Fruit fly (Drosophila melanogaster): Measurements from ENCODE around the gene Ama.

The Ama gene

dm6 chr3R:6760755-6761647, 1.4 kb upstream of the Ama start (continued):
- TF ChIP-seq Scr (GFP tag; IDR thresholded peaks at IDR 0.05; ENCODE audit: partially characterized antibody) (no peak), klu (GFP tag; IDR thresholded peaks at IDR 0.05) (0 out of 2 replicates have a peak, but pooled peaks have one; percentile 19), nau (GFP tag; optimal IDR thresholded peaks at IDR 0.05) (no peak), ato (GFP tag; IDR thresholded peaks at IDR 0.05; ENCODE audit: partially characterized antibody) (no peak), jigr1 (GFP tag; IDR thresholded peaks at IDR 0.05) (no peak), CG7372 (GFP tag; IDR thresholded peaks at IDR 0.05) (no peak), Sry-β (GFP tag; optimal IDR thresholded peaks at IDR 0.05) (no peak), CG1602 (GFP tag; optimal IDR thresholded peaks at IDR 0.05) (no peak), inv (GFP tag; IDR thresholded peaks at IDR 0.05; ENCODE audit: partially characterized antibody) (no peak), CG6854 (GFP tag; optimal IDR thresholded peaks at IDR 0.05) (no peak), CG3065 (GFP tag; optimal IDR thresholded peaks at IDR 0.05) (no peak), Bdp1 (GFP tag; optimal IDR thresholded peaks at IDR 0.05) (peak; percentile 3), Kr (GFP tag; optimal IDR thresholded peaks at IDR 0.05) (peak; percentile 82), slbo (GFP tag; IDR thresholded peaks at IDR 0.05) (0 out of 2 replicates have a peak, but pooled peaks have one; percentile 2), CG9727 (GFP tag; optimal IDR thresholded peaks at IDR 0.05) (peak; percentile 59), CG12299 (tag; optimal IDR thresholded peaks at IDR 0.05) (no peak), Pdp1 (GFP tag; optimal IDR thresholded peaks at IDR 0.05) (peak in 1 of 2 experiments; percentile 13), eyg (GFP tag; optimal IDR thresholded peaks at IDR 0.05) (no peak), HLHmδ (GFP tag; optimal IDR thresholded peaks at IDR 0.05) (no peak), grau (tag; optimal IDR thresholded peaks at IDR 0.05) (peak; percentile 62), chinmo (GFP tag; IDR thresholded peaks at IDR 0.05; ENCODE audit: partially characterized antibody) (no peak), Opbp (GFP tag; IDR thresholded peaks at IDR 0.05; ENCODE audit: partially characterized antibody) (no peak), Dfd (GFP tag; optimal IDR thresholded peaks at IDR 0.05) (no peak), B-H1 (GFP tag; IDR thresholded peaks at IDR 0.05) (no peak), Dref (GFP tag; IDR thresholded peaks at IDR 0.05) (no peak), H15 (GFP tag; IDR thresholded peaks at IDR 0.05) (no peak), CrebB (tag; optimal IDR thresholded peaks at IDR 0.05) (no peak), trh (GFP tag; optimal IDR thresholded peaks at IDR 0.05) (no peak), tx (GFP tag; optimal IDR thresholded peaks at IDR 0.05) (no peak), danr (GFP tag; IDR thresholded peaks at IDR 0.05) (no peak), toy (GFP tag; IDR thresholded peaks at IDR 0.05) (no peak), Fer1 (GFP tag; optimal IDR thresholded peaks at IDR 0.05) (no peak), HLH3B (GFP tag; IDR thresholded peaks at IDR 0.05) (no peak), CG12236 (GFP tag; optimal IDR thresholded peaks at IDR 0.05) (no peak), lilli (GFP tag; optimal IDR thresholded peaks at IDR 0.05) (peak; percentile 32), CG17802 (tag; optimal IDR thresholded peaks at IDR 0.05) (no peak), CG30403 (GFP tag; optimal IDR thresholded peaks at IDR 0.05) (peak; percentile 46), odd (GFP tag; optimal IDR thresholded peaks at IDR 0.05) (peak; percentile 41), pho (GFP tag; optimal IDR thresholded peaks at IDR 0.05) (no peak), chm (GFP tag; IDR thresholded peaks at IDR 0.05) (no peak), gce (GFP tag; IDR thresholded peaks at IDR 0.05) (no peak), CG8924 (tag; optimal IDR thresholded peaks at IDR 0.05) (peak; percentile 51), CG14050 (GFP tag; IDR thresholded peaks at IDR 0.05) (no peak), Meics (GFP tag; optimal IDR thresholded peaks at IDR 0.05) (peak; percentile 33), pita (GFP tag; optimal IDR thresholded peaks at IDR 0.05) (no peak), CG30020 (tag; optimal IDR thresholded peaks at IDR 0.05) (peak; percentile 2), CG7556 (GFP tag; optimal IDR thresholded peaks at IDR 0.05) (peak; percentile 74), fd3F (GFP tag; optimal IDR thresholded peaks at IDR 0.05) (no peak), tio (GFP tag; optimal IDR thresholded peaks at IDR 0.05) (peak; percentile 56)

All from whole organism, embryonic.